Fruit fly (Drosophila melanogaster) whole organism, embryonic: ENCODE data around the gene CG16965.

Source experiments
- Bdp1 ChIP-seq: fragments of 200-800 bp; sonication (Bioruptor generic); optimal IDR thresholded peaks from 3 replicates; lab custom pipeline; 2016; ENCODE audit warnings: missing biosample characterization, missing genetic modification characterization
- CG10209 ChIP-seq: fragments of 200-800 bp; sonication (Bioruptor generic); optimal IDR thresholded peaks from 3 replicates; lab custom pipeline; 2017; ENCODE audit warnings: missing biosample characterization, mild to moderate bottlenecking, missing genetic modification characterization, missing genetic modification reagents
- CG10366 ChIP-seq: fragments of 200-800 bp; sonication (Bioruptor generic); IDR thresholded peaks from 2 replicates; pipeline ENCODE4 v1.3.6; 2022; ENCODE audit warnings: missing biosample characterization, missing genetic modification characterization
- CG10654 ChIP-seq: fragments of 200-800 bp; sonication (Bioruptor generic); optimal IDR thresholded peaks from 2 replicates; lab custom pipeline; 2016; ENCODE audit warnings: missing biosample characterization, missing genetic modification characterization
- CG13123 ChIP-seq: fragments of 200-800 bp; sonication (Bioruptor generic); optimal IDR thresholded peaks from 2 replicates; lab custom pipeline; 2016; ENCODE audit warnings: missing biosample characterization, missing genetic modification characterization
- CG13296 ChIP-seq: fragments of 200-800 bp; sonication (Bioruptor generic); optimal IDR thresholded peaks from 3 replicates; lab custom pipeline; 2018; ENCODE audit warnings: missing biosample characterization, mild to moderate bottlenecking, missing genetic modification characterization
- CG14860 ChIP-seq: fragments of 200-800 bp; sonication (Bioruptor generic); IDR thresholded peaks from 3 replicates; pipeline ENCODE4 v1.3.6; 2022; ENCODE audit warnings: missing biosample characterization, missing genetic modification characterization; ENCODE audit not compliant: partially characterized antibody
- CG15601 ChIP-seq: fragments of 200-800 bp; sonication (Bioruptor generic); optimal IDR thresholded peaks from 3 replicates; lab custom pipeline; 2019; ENCODE audit warnings: missing biosample characterization, mild to moderate bottlenecking, missing genetic modification characterization, moderate library complexity
- CG17568 ChIP-seq: fragments of 200-800 bp; sonication (Bioruptor generic); optimal IDR thresholded peaks from 2 replicates; lab custom pipeline; 2018; ENCODE audit warnings: missing biosample characterization, mild to moderate bottlenecking, missing genetic modification characterization, moderate library complexity
- CG18619 ChIP-seq: fragments of 200-800 bp; sonication (Bioruptor generic); optimal IDR thresholded peaks from 3 replicates; lab custom pipeline; 2017; ENCODE audit warnings: missing biosample characterization, mild to moderate bottlenecking, missing genetic modification characterization
- CG2116 ChIP-seq: fragments of 200-800 bp; sonication (Bioruptor generic); optimal IDR thresholded peaks from 3 replicates; lab custom pipeline; 2018; ENCODE audit warnings: missing biosample characterization, mild to moderate bottlenecking, missing genetic modification characterization
- CG2202 ChIP-seq: fragments of 200-800 bp; sonication (Bioruptor generic); optimal IDR thresholded peaks from 2 replicates; lab custom pipeline; 2018; ENCODE audit warnings: missing biosample characterization, mild to moderate bottlenecking, missing genetic modification characterization
- CG2712 ChIP-seq: fragments of 200-800 bp; optimal IDR thresholded peaks from 3 replicates; lab custom pipeline; 2019; ENCODE audit warnings: missing biosample characterization, mild to moderate bottlenecking, missing genetic modification characterization, moderate library complexity
- CG31224 ChIP-seq: fragments of 200-800 bp; sonication (Bioruptor generic); IDR thresholded peaks from 2 replicates; pipeline ENCODE4 v1.3.6; 2022; ENCODE audit warnings: missing biosample characterization, missing genetic modification characterization
- CG31388 ChIP-seq: fragments of 200-800 bp; sonication (Bioruptor generic); optimal IDR thresholded peaks from 2 replicates; lab custom pipeline; 2016; ENCODE audit warnings: missing biosample characterization, missing genetic modification characterization
- CG33557 ChIP-seq: fragments of 200-800 bp; sonication (Bioruptor generic); optimal IDR thresholded peaks from 2 replicates; lab custom pipeline; 2019; ENCODE audit warnings: missing biosample characterization, mild to moderate bottlenecking, missing genetic modification characterization, moderate library complexity
- CG34376 ChIP-seq: fragments of 200-800 bp; sonication (Bioruptor generic); optimal IDR thresholded peaks from 2 replicates; lab custom pipeline; 2018; ENCODE audit warnings: missing biosample characterization, mild to moderate bottlenecking, missing genetic modification characterization
- CG5245 ChIP-seq: fragments of 200-800 bp; sonication (Bioruptor generic); optimal IDR thresholded peaks from 3 replicates; lab custom pipeline; 2016; ENCODE audit warnings: missing biosample characterization, missing genetic modification characterization
- CG6813 ChIP-seq: fragments of 200-800 bp; sonication (Bioruptor generic); optimal IDR thresholded peaks from 2 replicates; lab custom pipeline; 2017; ENCODE audit warnings: missing biosample characterization, missing genetic modification characterization, mild to moderate bottlenecking, moderate library complexity, missing genetic modification reagents
- CG7556 ChIP-seq: fragments of 200-800 bp; sonication (Bioruptor generic); optimal IDR thresholded peaks from 2 replicates; lab custom pipeline; 2017; ENCODE audit warnings: missing biosample characterization, mild to moderate bottlenecking, missing genetic modification characterization
- CG8359 ChIP-seq: fragments of 200-800 bp; sonication (Bioruptor generic); optimal IDR thresholded peaks from 2 replicates; lab custom pipeline; 2017; ENCODE audit warnings: missing biosample characterization, mild to moderate bottlenecking, missing genetic modification characterization, borderline replicate concordance
- CG9437 ChIP-seq: fragments of 200-800 bp; sonication (Bioruptor generic); optimal IDR thresholded peaks from 2 replicates; lab custom pipeline; 2018; ENCODE audit warnings: missing biosample characterization, mild to moderate bottlenecking, missing genetic modification characterization
- Dbx ChIP-seq: fragments of 200-800 bp; sonication (Bioruptor generic); IDR thresholded peaks from 3 replicates; pipeline ENCODE4 v1.3.6; 2022; ENCODE audit warnings: missing biosample characterization, missing genetic modification characterization
- Ets65A ChIP-seq: fragments of 200-800 bp; sonication (Bioruptor generic); peaks from one replicate; lab custom pipeline; 2016; ENCODE audit warnings: missing biosample characterization, missing genetic modification characterization
- H2.0 ChIP-seq: fragments of 200-800 bp; sonication (Bioruptor generic); IDR thresholded peaks from 2 replicates; pipeline ENCODE4 v1.3.6; 2022; ENCODE audit warnings: missing biosample characterization, missing genetic modification characterization
- HHEX ChIP-seq: fragments of 200-800 bp; sonication (Bioruptor generic); optimal IDR thresholded peaks from 3 replicates; lab custom pipeline; 2017; ENCODE audit warnings: missing biosample characterization, mild to moderate bottlenecking, missing genetic modification characterization, missing genetic modification reagents
- Rfx ChIP-seq: fragments of 200-800 bp; sonication (Bioruptor generic); IDR thresholded peaks from 2 replicates; pipeline ENCODE4 v1.3.6; 2022; ENCODE audit warnings: missing biosample characterization, missing genetic modification characterization
- Sox100B ChIP-seq: fragments of 200-800 bp; sonication (Bioruptor generic); optimal IDR thresholded peaks from 3 replicates; lab custom pipeline; 2018; ENCODE audit warnings: missing biosample characterization, mild to moderate bottlenecking, missing genetic modification characterization
- Trl ChIP-seq, 3 experiments: fragments of >200 bp in 2 of 3; fragments of 200-800 bp in 1 of 3; sonication (Bioruptor generic) in 1 of 3; optimal IDR thresholded peaks; 2 replicates in 1 of 3; 3 replicates in 2 of 3; lab custom pipeline; 2016 to 2017; ENCODE audit warnings: missing biosample characterization in 1 of 3, missing genetic modification characterization in 1 of 3
- aop ChIP-seq: fragments of 200-800 bp; sonication (Bioruptor generic); IDR thresholded peaks from 2 replicates; pipeline ENCODE4 v1.3.6; 2022; ENCODE audit warnings: missing biosample characterization, missing genetic modification characterization
- chif ChIP-seq, 2 experiments: fragments of 200-800 bp; sonication (Bioruptor generic); optimal IDR thresholded peaks; 3 replicates each; lab custom pipeline; 2016; ENCODE audit warnings: missing biosample characterization in 2 of 2, missing genetic modification characterization in 2 of 2
- crp ChIP-seq, 2 experiments: fragments of 200-800 bp; sonication (Bioruptor generic); optimal IDR thresholded peaks; 2 replicates in 1 of 2; 3 replicates in 1 of 2; lab custom pipeline; 2017; ENCODE audit warnings: missing biosample characterization in 2 of 2, missing genetic modification characterization in 2 of 2, mild to moderate bottlenecking in 1 of 2, moderate library complexity in 1 of 2
- cwo ChIP-seq: fragments of 200-800 bp; sonication (Bioruptor generic); optimal IDR thresholded peaks from 3 replicates; lab custom pipeline; 2017; ENCODE audit warnings: missing biosample characterization, missing genetic modification characterization, mild to moderate bottlenecking, moderate library complexity, missing genetic modification reagents
- ewg ChIP-seq: fragments of 200-800 bp; sonication (Bioruptor generic); optimal IDR thresholded peaks from 3 replicates; lab custom pipeline; 2017; ENCODE audit warnings: mild to moderate bottlenecking, missing biosample characterization, missing genetic modification reagents, missing genetic modification characterization
- fd102C ChIP-seq: fragments of 200-800 bp; sonication (Bioruptor generic); optimal IDR thresholded peaks from 2 replicates; lab custom pipeline; 2018; ENCODE audit warnings: missing biosample characterization, mild to moderate bottlenecking, missing genetic modification characterization, moderate library complexity
- her ChIP-seq: fragments of 200-800 bp; sonication (Bioruptor generic); optimal IDR thresholded peaks from 2 replicates; lab custom pipeline; 2016; ENCODE audit warnings: missing biosample characterization, missing genetic modification characterization
- jing ChIP-seq: fragments of 200-800 bp; sonication (Bioruptor generic); optimal IDR thresholded peaks from 2 replicates; lab custom pipeline; 2018; ENCODE audit warnings: missing biosample characterization, mild to moderate bottlenecking, missing genetic modification characterization
- klu ChIP-seq: fragments of 200-800 bp; sonication (Bioruptor generic); IDR thresholded peaks from 2 replicates; pipeline ENCODE4 v1.3.6; 2022; ENCODE audit warnings: missing biosample characterization, missing genetic modification characterization
- mld ChIP-seq: fragments of 200-800 bp; sonication (Bioruptor generic); IDR thresholded peaks from 3 replicates; pipeline ENCODE4 v1.3.6; 2022; ENCODE audit warnings: missing biosample characterization, missing genetic modification characterization; ENCODE audit not compliant: partially characterized antibody
- row ChIP-seq: fragments of 200-800 bp; sonication (Bioruptor generic); IDR thresholded peaks from 3 replicates; pipeline ENCODE4 v1.3.6; 2022; ENCODE audit warnings: missing biosample characterization, missing genetic modification characterization
- schlank ChIP-seq: fragments of 200-800 bp; sonication (Bioruptor generic); optimal IDR thresholded peaks from 2 replicates; lab custom pipeline; 2018; ENCODE audit warnings: missing biosample characterization, mild to moderate bottlenecking, missing genetic modification characterization
- seq ChIP-seq: fragments of 200-800 bp; sonication (Bioruptor generic); IDR thresholded peaks from 2 replicates; pipeline ENCODE4 v1.3.6; 2022; ENCODE audit warnings: missing biosample characterization, missing genetic modification characterization
- slbo ChIP-seq: fragments of 200-800 bp; sonication (Bioruptor generic); IDR thresholded peaks from 2 replicates; pipeline ENCODE4 v1.3.6; 2022; ENCODE audit warnings: missing biosample characterization, missing genetic modification characterization
- tap ChIP-seq: fragments of 200-800 bp; optimal IDR thresholded peaks from 3 replicates; lab custom pipeline; 2019; ENCODE audit warnings: missing biosample characterization, mild to moderate bottlenecking, missing genetic modification characterization, moderate library complexity
- tna ChIP-seq: fragments of 200-800 bp; sonication (Bioruptor generic); IDR thresholded peaks from 2 replicates; pipeline ENCODE4 v1.3.6; 2022; ENCODE audit warnings: missing biosample characterization, missing genetic modification characterization; ENCODE audit not compliant: partially characterized antibody
- ttk ChIP-seq: fragments of 200-800 bp; sonication (Bioruptor generic); IDR thresholded peaks from 2 replicates; pipeline ENCODE4 v2.1.2; 2022; ENCODE audit warnings: missing biosample characterization, missing genetic modification characterization
- vfl ChIP-seq: fragments of 200-800 bp; sonication (Bioruptor generic); optimal IDR thresholded peaks from 2 replicates; lab custom pipeline; 2016; ENCODE audit warnings: missing biosample characterization, missing genetic modification characterization
- yki ChIP-seq: fragments of >200 bp; optimal IDR thresholded peaks from 3 replicates; lab custom pipeline; 2018

The CG16965 gene

dm6 chr2L:12011682-12012655, 30.6 kb downstream of the CG16965 start (continued):
- peak; percentile 60 for TF ChIP-seq CG18619 (GFP tag; lab: Kevin White, UChicago)
- TF ChIP-seq CG31388 (GFP tag; lab: Kevin White, UChicago): peak; percentile 26
- peak; percentile 34 for TF ChIP-seq fd102C (GFP tag; lab: Kevin White, UChicago)
- no peak for TF ChIP-seq klu (GFP tag; lab: Robert Waterston, UW)
- no peak for TF ChIP-seq jing (GFP tag; lab: Kevin White, UChicago)
- peak; percentile 68 for TF ChIP-seq HHEX (GFP tag; lab: Kevin White, UChicago)
- no peak for TF ChIP-seq aop
- TF ChIP-seq vfl (GFP tag; lab: Kevin White, UChicago): peak; percentile 18
- TF ChIP-seq row (GFP tag; lab: Robert Waterston, UW): no peak
- TF ChIP-seq ttk (GFP tag; lab: Robert Waterston, UW): no peak
- TF ChIP-seq Dbx (GFP tag; lab: Robert Waterston, UW): no peak
- TF ChIP-seq CG2116 (GFP tag; lab: Kevin White, UChicago): peak; percentile 21
- TF ChIP-seq CG8359 (GFP tag; lab: Kevin White, UChicago): peak; percentile 35
- peak; percentile 85 for TF ChIP-seq CG6813 (GFP tag; lab: Kevin White, UChicago)
- no peak for TF ChIP-seq CG10366 (GFP tag; lab: Robert Waterston, UW)
- peak; percentile 54 for TF ChIP-seq schlank (tag; lab: Kevin White, UChicago)
- TF ChIP-seq crp (GFP tag; optimal IDR thresholded peaks at IDR 0.05; lab: Kevin White, UChicago): peak in 1 of 2 experiments; percentile 52
- TF ChIP-seq Ets65A (GFP tag; lab: Kevin White, UChicago): peak; percentile 89
- no peak for TF ChIP-seq CG31224 (GFP tag; lab: Robert Waterston, UW)
- TF ChIP-seq Trl (optimal IDR thresholded peaks at IDR 0.05; lab: Kevin White, UChicago): peak in 1 of 2 experiments; percentile 7
- TF ChIP-seq Trl (GFP tag; optimal IDR thresholded peaks at IDR 0.05; lab: Kevin White, UChicago): peak; percentile 64
- TF ChIP-seq CG17568: peak; percentile 45
- TF ChIP-seq ewg (GFP tag; lab: Kevin White, UChicago): peak; percentile 48
- TF ChIP-seq CG2712: peak; percentile 80
- peak; percentile 51 for TF ChIP-seq tap (tag; lab: Kevin White, UChicago)
- peak; percentile 81 for TF ChIP-seq CG7556 (GFP tag; lab: Kevin White, UChicago)
- no peak for TF ChIP-seq Rfx
- TF ChIP-seq CG5245 (GFP tag; lab: Kevin White, UChicago): peak; percentile 84
- TF ChIP-seq CG13123 (GFP tag; lab: Kevin White, UChicago): no peak
- no peak for TF ChIP-seq CG9437 (GFP tag; lab: Kevin White, UChicago)
- peak; percentile 63 for TF ChIP-seq Bdp1 (GFP tag; lab: Kevin White, UChicago)
- TF ChIP-seq CG10654 (GFP tag; lab: Kevin White, UChicago): peak; percentile 60
- peak; percentile 85 for TF ChIP-seq her (GFP tag; lab: Kevin White, UChicago)
- TF ChIP-seq CG33557 (GFP tag; lab: Kevin White, UChicago): peak; percentile 32
- no peak for TF ChIP-seq slbo
- TF ChIP-seq cwo (GFP tag; lab: Kevin White, UChicago): peak; percentile 89
- peak; percentile 24 for TF ChIP-seq CG2202 (tag; lab: Kevin White, UChicago)
- TF ChIP-seq seq (GFP tag; lab: Robert Waterston, UW): no peak
- TF ChIP-seq CG34376 (GFP tag; lab: Kevin White, UChicago): peak; percentile 82
- peak; percentile 72 for TF ChIP-seq CG15601 (tag; lab: Kevin White, UChicago)
- TF ChIP-seq chif (GFP tag; optimal IDR thresholded peaks at IDR 0.05; lab: Kevin White, UChicago): peak; percentile 49 to 61
- no peak for TF ChIP-seq Sox100B (GFP tag; lab: Kevin White, UChicago)
- TF ChIP-seq tna (GFP tag; lab: Robert Waterston, UW): no peak
- peak; percentile 44 for TF ChIP-seq CG13296 (GFP tag; lab: Kevin White, UChicago)
- TF ChIP-seq H2.0: no peak
- no peak for TF ChIP-seq mld
- peak; percentile 67 for TF ChIP-seq CG10209
- TF ChIP-seq CG14860: no peak
- no peak for TF ChIP-seq yki (lab: Kevin White, UChicago)
